Worm (Caenorhabditis elegans) whole organism, young adult: ENCODE measurements around the gene ilys-1.

Experiments used
- F10E7.11 ChIP-seq: sonication (generic microtip); optimal IDR thresholded peaks from 2 replicates; lab custom pipeline; 2017; ENCODE audit warnings: mild to moderate bottlenecking, missing genetic modification characterization, moderate library complexity, missing compliant biosample characterization
- Y95B8A.8 ChIP-seq: fragments of 200-800 bp; sonication (Bioruptor generic); IDR thresholded peaks from 2 replicates; pipeline ENCODE4 v1.3.6; 2022; ENCODE audit warnings: missing genetic modification reagents, missing genetic modification characterization, missing compliant biosample characterization
- ama-1 ChIP-seq, 3 experiments: fragments of 150-350 bp in 1 of 3; sonication (generic microtip) in 2 of 3; optimal IDR thresholded peaks; 2 replicates each; lab custom pipeline; 2014 to 2018; ENCODE audit warnings: missing biosample characterization in 2 of 3, missing genetic modification characterization in 2 of 3, missing genetic modification reagents in 2 of 3
- dpff-1 ChIP-seq: sonication (generic microtip); optimal IDR thresholded peaks from 2 replicates; lab custom pipeline; 2017; ENCODE audit warnings: mild to moderate bottlenecking, missing genetic modification characterization, missing compliant biosample characterization
- nhr-27 ChIP-seq: fragments of 200-800 bp; sonication (Bioruptor generic); optimal IDR thresholded peaks from 2 replicates; lab custom pipeline; 2018; ENCODE audit warnings: mild to moderate bottlenecking, missing genetic modification characterization, moderate library complexity, missing compliant biosample characterization
- sea-2 ChIP-seq: fragments of 200-800 bp; sonication (Bioruptor generic); IDR thresholded peaks from 2 replicates; pipeline ENCODE4 v1.3.6; 2022; ENCODE audit warnings: missing genetic modification characterization, missing compliant biosample characterization
- snpc-1.1 ChIP-seq: sonication (generic microtip); optimal IDR thresholded peaks from 2 replicates; lab custom pipeline; 2017; ENCODE audit warnings: missing genetic modification characterization, mild to moderate bottlenecking, missing compliant biosample characterization, antibody characterized with exemption, moderate library complexity, missing genotype, missing genetic modification reagents; ENCODE audit not compliant: insufficient read depth
- unc-130 ChIP-seq: sonication (generic microtip); optimal IDR thresholded peaks from 2 replicates; lab custom pipeline; 2016; ENCODE audit warnings: missing genetic modification reagents, missing genetic modification characterization, missing compliant biosample characterization
- unc-62 ChIP-seq: fragments of 150-350 bp; optimal IDR thresholded peaks from 2 replicates; lab custom pipeline; 2014; ENCODE audit warnings: missing biosample characterization, missing genetic modification reagents, missing genetic modification characterization
- ztf-26 ChIP-seq: sonication (generic microtip); optimal IDR thresholded peaks from 2 replicates; lab custom pipeline; 2017; ENCODE audit warnings: missing genetic modification characterization, missing compliant biosample characterization

ce11 chrIV:2507824-2508223, 37.6 kb downstream of the ilys-1 start, which contains the start of gene Y69A2AR.22:
- TF ChIP-seq ama-1 (optimal IDR thresholded peaks at IDR 0.05; lab: Kevin White, UChicago) (no peak), ama-1 (GFP tag; optimal IDR thresholded peaks at IDR 0.05; lab: Kevin White, UChicago) (no peak), ztf-26 (tag; lab: Kevin White, UChicago) (no peak), nhr-27 (tag; lab: Kevin White, UChicago) (no peak), F10E7.11 (no peak), dpff-1 (tag; lab: Kevin White, UChicago) (no peak), unc-62 (GFP tag; lab: Kevin White, UChicago) (no peak), unc-130 (no peak), sea-2 (no peak), snpc-1.1 (tag; lab: Kevin White, UChicago) (no peak), Y95B8A.8 (GFP tag; lab: Robert Waterston, UW) (no peak)
